Worm (Caenorhabditis elegans) whole organism, young adult: Measurements from ENCODE around the gene C31B8.7.

Source experiments
- D2030.7 ChIP-seq: fragments of 200-800 bp; sonication (Bioruptor generic); IDR thresholded peaks from 2 replicates; pipeline ENCODE4 v1.3.6; 2022; ENCODE audit warnings: missing genetic modification reagents, missing genetic modification characterization, missing compliant biosample characterization
- K11D2.4 ChIP-seq: fragments of 200-800 bp; sonication (Bioruptor generic); IDR thresholded peaks from 2 replicates; pipeline ENCODE4 v1.3.6; 2022; ENCODE audit warnings: missing genetic modification reagents, missing genetic modification characterization, missing compliant biosample characterization
- ZK185.1 ChIP-seq: sonication (generic microtip); optimal IDR thresholded peaks from 2 replicates; lab custom pipeline; 2016; ENCODE audit warnings: mild to moderate bottlenecking, missing genetic modification characterization, missing compliant biosample characterization; ENCODE audit not compliant: poor library complexity, severe bottlenecking
- ama-1 ChIP-seq, 3 experiments: fragments of 150-350 bp in 1 of 3; sonication (generic microtip) in 2 of 3; optimal IDR thresholded peaks; 2 replicates each; lab custom pipeline; 2014 to 2018; ENCODE audit warnings: missing biosample characterization in 2 of 3, missing genetic modification characterization in 2 of 3, missing genetic modification reagents in 2 of 3
- ceh-40 ChIP-seq: fragments of 200-800 bp; sonication (Bioruptor generic); IDR thresholded peaks from 2 replicates; pipeline ENCODE4 v1.3.6; 2022; ENCODE audit warnings: missing genetic modification characterization, missing compliant biosample characterization
- ekl-4 ChIP-seq: fragments of 200-800 bp; sonication (Bioruptor generic); IDR thresholded peaks from 2 replicates; pipeline ENCODE4 v1.3.6; 2022; ENCODE audit warnings: missing genetic modification reagents, missing genetic modification characterization, missing compliant biosample characterization
- let-526 ChIP-seq: fragments of 200-800 bp; sonication (Bioruptor generic); IDR thresholded peaks from 2 replicates; pipeline ENCODE4 v1.3.6; 2022; ENCODE audit warnings: missing genetic modification reagents, missing genetic modification characterization, missing compliant biosample characterization
- pbrm-1 ChIP-seq: fragments of 200-800 bp; sonication (Bioruptor generic); IDR thresholded peaks from 2 replicates; pipeline ENCODE4 v1.3.6; 2022; ENCODE audit warnings: missing genetic modification reagents, missing genetic modification characterization, missing compliant biosample characterization
- pha-4 ChIP-seq: fragments of 150-350 bp; sonication (generic microtip); optimal IDR thresholded peaks from 2 replicates; lab custom pipeline; 2014; ENCODE audit warnings: missing biosample characterization, missing genetic modification reagents, missing genetic modification characterization
- rpc-1 ChIP-seq, 2 experiments: fragments of 150-350 bp in 1 of 2; sonication (generic microtip) in 1 of 2; optimal IDR thresholded peaks; 2 replicates each; lab custom pipeline; 2014 to 2018; ENCODE audit warnings: missing biosample characterization in 1 of 2, missing genetic modification characterization in 1 of 2, missing genetic modification reagents in 1 of 2, missing genotype in 1 of 2
- unc-130 ChIP-seq: sonication (generic microtip); optimal IDR thresholded peaks from 2 replicates; lab custom pipeline; 2016; ENCODE audit warnings: missing genetic modification reagents, missing genetic modification characterization, missing compliant biosample characterization

ce11 chrV:2909525-2909924, 6.4 kb upstream of the C31B8.7 start, which contains the start of gene zmp-3:
- no peak for TF ChIP-seq pbrm-1 (GFP tag; lab: Robert Waterston, UW)
- TF ChIP-seq ekl-4, result no peak
- no peak for TF ChIP-seq pha-4 (tag; lab: Kevin White, UChicago)
- no peak for TF ChIP-seq D2030.7
- TF ChIP-seq unc-130 (GFP tag; lab: Kevin White, UChicago), result no peak
- no peak for TF ChIP-seq rpc-1 (optimal IDR thresholded peaks at IDR 0.05; lab: Kevin White, UChicago)
- no peak for TF ChIP-seq rpc-1 (tag; optimal IDR thresholded peaks at IDR 0.05; lab: Kevin White, UChicago)
- TF ChIP-seq ama-1 (optimal IDR thresholded peaks at IDR 0.05; lab: Kevin White, UChicago), result no peak
- TF ChIP-seq ama-1 (GFP tag; optimal IDR thresholded peaks at IDR 0.05; lab: Kevin White, UChicago), result no peak
- no peak for TF ChIP-seq ceh-40
- TF ChIP-seq let-526 (GFP tag; lab: Robert Waterston, UW), result no peak
- TF ChIP-seq ZK185.1, result no peak
- no peak for TF ChIP-seq K11D2.4 (GFP tag; lab: Robert Waterston, UW)
